Fruit fly (Drosophila melanogaster) whole organism, embryonic: ENCODE results near the gene RpS7.

Experiments
- Atf-2 ChIP-seq: fragments of 200-800 bp; sonication (Bioruptor generic); optimal IDR thresholded peaks from 2 replicates; lab custom pipeline; 2016; ENCODE audit warnings: missing biosample characterization, missing genetic modification characterization
- BEAF-32 ChIP-seq: fragments of 200-800 bp; sonication (Bioruptor generic); optimal IDR thresholded peaks from 3 replicates; lab custom pipeline; 2017; ENCODE audit warnings: missing biosample characterization, missing genetic modification characterization, mild to moderate bottlenecking, moderate library complexity, missing genetic modification reagents
- CG10321 ChIP-seq: fragments of 200-800 bp; sonication (Bioruptor generic); IDR thresholded peaks from 2 replicates; pipeline ENCODE4 v1.3.6; 2022; ENCODE audit warnings: missing biosample characterization, missing genetic modification characterization
- CG10654 ChIP-seq: fragments of 200-800 bp; sonication (Bioruptor generic); optimal IDR thresholded peaks from 2 replicates; lab custom pipeline; 2016; ENCODE audit warnings: missing biosample characterization, missing genetic modification characterization
- CG12769 ChIP-seq: fragments of 200-800 bp; sonication (Bioruptor generic); optimal IDR thresholded peaks from 2 replicates; lab custom pipeline; 2019; ENCODE audit warnings: missing biosample characterization, mild to moderate bottlenecking, missing genetic modification characterization, moderate library complexity
- CG12942 ChIP-seq: fragments of 200-800 bp; sonication (Bioruptor generic); optimal IDR thresholded peaks from 3 replicates; lab custom pipeline; 2016; ENCODE audit warnings: missing biosample characterization, missing genetic modification characterization
- CG13123 ChIP-seq: fragments of 200-800 bp; sonication (Bioruptor generic); optimal IDR thresholded peaks from 2 replicates; lab custom pipeline; 2016; ENCODE audit warnings: missing biosample characterization, missing genetic modification characterization
- CG14860 ChIP-seq: fragments of 200-800 bp; sonication (Bioruptor generic); IDR thresholded peaks from 3 replicates; pipeline ENCODE4 v1.3.6; 2022; ENCODE audit warnings: missing biosample characterization, missing genetic modification characterization; ENCODE audit not compliant: partially characterized antibody
- CG15073 ChIP-seq: fragments of 200-800 bp; sonication (Bioruptor generic); optimal IDR thresholded peaks from 2 replicates; lab custom pipeline; 2016; ENCODE audit warnings: missing biosample characterization, missing genetic modification characterization
- CG16813 ChIP-seq: fragments of 200-800 bp; sonication (Bioruptor generic); IDR thresholded peaks from 3 replicates; pipeline ENCODE4 v1.3.6; 2022; ENCODE audit warnings: missing biosample characterization, missing genetic modification characterization; ENCODE audit not compliant: partially characterized antibody
- CG17829 ChIP-seq: fragments of 200-800 bp; optimal IDR thresholded peaks from 2 replicates; lab custom pipeline; 2019; ENCODE audit warnings: missing biosample characterization, mild to moderate bottlenecking, missing genetic modification characterization, moderate library complexity
- CG18011 ChIP-seq: fragments of 200-800 bp; sonication (Bioruptor generic); optimal IDR thresholded peaks from 2 replicates; lab custom pipeline; 2017; ENCODE audit warnings: missing biosample characterization, missing genetic modification characterization, mild to moderate bottlenecking, moderate library complexity, missing genotype
- CG18619 ChIP-seq: fragments of 200-800 bp; sonication (Bioruptor generic); optimal IDR thresholded peaks from 3 replicates; lab custom pipeline; 2017; ENCODE audit warnings: missing biosample characterization, mild to moderate bottlenecking, missing genetic modification characterization
- CG18764 ChIP-seq: fragments of 200-800 bp; sonication (Bioruptor generic); optimal IDR thresholded peaks from 3 replicates; lab custom pipeline; 2016; ENCODE audit warnings: missing biosample characterization, missing genetic modification characterization
- CG31388 ChIP-seq: fragments of 200-800 bp; sonication (Bioruptor generic); optimal IDR thresholded peaks from 2 replicates; lab custom pipeline; 2016; ENCODE audit warnings: missing biosample characterization, missing genetic modification characterization
- CG31441 ChIP-seq: fragments of 200-800 bp; sonication (Bioruptor generic); IDR thresholded peaks from 2 replicates; pipeline ENCODE4 v1.3.6; 2022; ENCODE audit warnings: missing biosample characterization, missing genetic modification characterization
- CG3163 ChIP-seq: fragments of 200-800 bp; sonication (Bioruptor generic); optimal IDR thresholded peaks from 3 replicates; lab custom pipeline; 2016; ENCODE audit warnings: missing biosample characterization, missing genetic modification characterization
- CG32767 ChIP-seq: fragments of 200-800 bp; sonication (Bioruptor generic); IDR thresholded peaks from 2 replicates; pipeline ENCODE4 v1.3.6; 2022; ENCODE audit warnings: missing biosample characterization, missing genetic modification characterization
- CG4404 ChIP-seq: fragments of 200-800 bp; sonication (Bioruptor generic); IDR thresholded peaks from 2 replicates; pipeline ENCODE4 v1.3.6; 2022; ENCODE audit warnings: missing biosample characterization, missing genetic modification characterization
- CG8281 ChIP-seq: fragments of 200-800 bp; sonication (Bioruptor generic); optimal IDR thresholded peaks from 2 replicates; lab custom pipeline; 2018; ENCODE audit warnings: missing biosample characterization, mild to moderate bottlenecking, missing genetic modification characterization, moderate library complexity
- CrebB ChIP-seq: fragments of 200-800 bp; sonication (Bioruptor generic); optimal IDR thresholded peaks from 3 replicates; lab custom pipeline; 2018; ENCODE audit warnings: missing biosample characterization, mild to moderate bottlenecking, missing genetic modification characterization
- Doc2 ChIP-seq: fragments of 200-800 bp; sonication (Bioruptor generic); IDR thresholded peaks from 2 replicates; pipeline ENCODE4 v1.3.6; 2022; ENCODE audit warnings: missing biosample characterization, missing genetic modification characterization
- H15 ChIP-seq: fragments of 200-800 bp; sonication (Bioruptor generic); IDR thresholded peaks from 3 replicates; pipeline ENCODE4 v1.3.6; 2022; ENCODE audit warnings: missing biosample characterization, missing genetic modification characterization
- HLH3B ChIP-seq: fragments of 200-800 bp; sonication (Bioruptor generic); IDR thresholded peaks from 2 replicates; pipeline ENCODE4 v1.3.6; 2022; ENCODE audit warnings: missing biosample characterization, missing genetic modification characterization
- HLH4C ChIP-seq: fragments of 200-800 bp; sonication (Bioruptor generic); IDR thresholded peaks from 3 replicates; pipeline ENCODE4 v1.3.6; 2022; ENCODE audit warnings: missing biosample characterization, missing genetic modification characterization; ENCODE audit not compliant: partially characterized antibody
- Hey ChIP-seq: fragments of 200-800 bp; sonication (Bioruptor generic); optimal IDR thresholded peaks from 3 replicates; lab custom pipeline; 2018; ENCODE audit warnings: missing biosample characterization, mild to moderate bottlenecking, missing genetic modification characterization
- Hr78 ChIP-seq, 2 experiments: fragments of 200-800 bp in 1 of 2; fragments of >200 bp in 1 of 2; sonication (Bioruptor generic) in 1 of 2; optimal IDR thresholded peaks; 2 replicates each; lab custom pipeline; 2017 to 2019; ENCODE audit warnings: missing biosample characterization in 2 of 2, missing genetic modification characterization in 2 of 2, mild to moderate bottlenecking in 1 of 2, moderate library complexity in 1 of 2
- Lhr ChIP-seq: fragments of 200-800 bp; sonication (Bioruptor generic); optimal IDR thresholded peaks from 3 replicates; lab custom pipeline; 2017; ENCODE audit warnings: mild to moderate bottlenecking, missing biosample characterization, missing genetic modification reagents, missing genetic modification characterization
- Oli ChIP-seq: fragments of 200-800 bp; sonication (Bioruptor generic); optimal IDR thresholded peaks from 2 replicates; lab custom pipeline; 2018; ENCODE audit warnings: missing biosample characterization, mild to moderate bottlenecking, missing genetic modification characterization, moderate library complexity
- TFAM ChIP-seq: fragments of 200-800 bp; sonication (Bioruptor generic); optimal IDR thresholded peaks from 2 replicates; lab custom pipeline; 2017; ENCODE audit warnings: missing biosample characterization, missing genetic modification characterization, inconsistent platforms
- ara ChIP-seq: fragments of 200-800 bp; sonication (Bioruptor generic); IDR thresholded peaks from 2 replicates; pipeline ENCODE4 v1.3.6; 2022; ENCODE audit warnings: missing biosample characterization, missing genetic modification characterization
- esg ChIP-seq: fragments of 200-800 bp; sonication (Bioruptor generic); conservative IDR thresholded peaks from 2 replicates; pipeline ENCODE4 v1.3.6; 2022; ENCODE audit warnings: missing biosample characterization, missing genetic modification characterization
- exex ChIP-seq: fragments of 200-800 bp; sonication (Bioruptor generic); optimal IDR thresholded peaks from 4 replicates; lab custom pipeline; 2018; ENCODE audit warnings: missing biosample characterization, mild to moderate bottlenecking, missing genetic modification characterization, moderate library complexity
- fd64A ChIP-seq: fragments of 200-800 bp; sonication (Bioruptor generic); optimal IDR thresholded peaks from 3 replicates; lab custom pipeline; 2018; ENCODE audit warnings: missing biosample characterization, mild to moderate bottlenecking, missing genetic modification characterization
- gce ChIP-seq: fragments of 200-800 bp; sonication (Bioruptor generic); IDR thresholded peaks from 3 replicates; pipeline ENCODE4 v1.3.6; 2022; ENCODE audit warnings: missing biosample characterization, missing genetic modification characterization
- grau ChIP-seq: fragments of 200-800 bp; optimal IDR thresholded peaks from 3 replicates; lab custom pipeline; 2019; ENCODE audit warnings: missing biosample characterization, mild to moderate bottlenecking, missing genetic modification characterization, moderate library complexity
- lbe ChIP-seq: fragments of 200-800 bp; sonication (Bioruptor generic); optimal IDR thresholded peaks from 2 replicates; lab custom pipeline; 2016; ENCODE audit warnings: missing biosample characterization, mild to moderate bottlenecking, missing genetic modification characterization
- mirr ChIP-seq: fragments of 200-800 bp; sonication (Bioruptor generic); optimal IDR thresholded peaks from 3 replicates; lab custom pipeline; 2018; ENCODE audit warnings: missing biosample characterization, mild to moderate bottlenecking, missing genetic modification characterization
- onecut ChIP-seq: fragments of 200-800 bp; sonication (Bioruptor generic); IDR thresholded peaks from 2 replicates; pipeline ENCODE4 v1.3.6; 2022; ENCODE audit warnings: missing biosample characterization, missing genetic modification characterization
- pan ChIP-seq, 4 experiments: fragments of >200 bp in 3 of 4; fragments of 200-800 bp in 1 of 4; sonication (Bioruptor generic) in 1 of 4; optimal IDR thresholded peaks in 3 of 4; IDR thresholded peaks in 1 of 4; 2 replicates each; pipeline versions ENCODE4 v1.3.6 to Lab custom; 2017 to 2022; ENCODE audit warnings: missing biosample characterization in 2 of 4, missing genetic modification characterization in 2 of 4, mixed read lengths in 1 of 4
- phol ChIP-seq: fragments of 200-800 bp; sonication (Bioruptor generic); optimal IDR thresholded peaks from 3 replicates; lab custom pipeline; 2018; ENCODE audit warnings: missing biosample characterization, mild to moderate bottlenecking, missing genetic modification characterization, moderate library complexity
- pita ChIP-seq: fragments of 200-800 bp; sonication (Bioruptor generic); optimal IDR thresholded peaks from 2 replicates; lab custom pipeline; 2017; ENCODE audit warnings: missing biosample characterization, mild to moderate bottlenecking, missing genetic modification characterization
- rib ChIP-seq: fragments of 200-800 bp; sonication (Bioruptor generic); IDR thresholded peaks from 2 replicates; pipeline ENCODE4 v1.3.6; 2022; ENCODE audit warnings: missing biosample characterization, missing genetic modification characterization
- sc ChIP-seq, 3 experiments: fragments of >200 bp in 2 of 3; fragments of 200-800 bp in 1 of 3; sonication (Bioruptor generic) in 1 of 3; optimal IDR thresholded peaks; 2 replicates in 2 of 3; 3 replicates in 1 of 3; lab custom pipeline; 2017; ENCODE audit warnings: mild to moderate bottlenecking in 1 of 3, missing biosample characterization in 1 of 3, missing genetic modification characterization in 1 of 3, missing genetic modification reagents in 1 of 3
- tio ChIP-seq: fragments of 200-800 bp; sonication (Bioruptor generic); optimal IDR thresholded peaks from 2 replicates; lab custom pipeline; 2017; ENCODE audit warnings: missing biosample characterization, missing genetic modification characterization, inconsistent platforms
- vnd ChIP-seq: fragments of 200-800 bp; sonication (Bioruptor generic); IDR thresholded peaks from 3 replicates; pipeline ENCODE4 v1.3.6; 2022; ENCODE audit warnings: missing biosample characterization, missing genetic modification characterization; ENCODE audit not compliant: partially characterized antibody

The RpS7 gene

dm6 chr3R:30170671-30171667 is 37.9 kb downstream of the RpS7 start, which contains the start of gene Rsod (continued):
- TF ChIP-seq Atf-2 (GFP tag; lab: Kevin White, UChicago): no peak
- TF ChIP-seq H15 (GFP tag; lab: Robert Waterston, UW): peak; percentile 79
- peak; percentile 56 for TF ChIP-seq Oli
- no peak for TF ChIP-seq CG16813 (GFP tag; lab: Robert Waterston, UW)
- peak; percentile 31 for TF ChIP-seq CG17829 (tag; lab: Kevin White, UChicago)
- TF ChIP-seq CG8281: no peak
- TF ChIP-seq CG14860: no peak
- TF ChIP-seq gce (GFP tag; lab: Robert Waterston, UW): peak; percentile 82
- no peak for TF ChIP-seq CG18011 (GFP tag; lab: Kevin White, UChicago)
- peak; percentile 66 for TF ChIP-seq onecut (GFP tag; lab: Robert Waterston, UW)
- TF ChIP-seq CG31388 (GFP tag; lab: Kevin White, UChicago): no peak
- peak in 1 of 2 experiments; percentile 27 for TF ChIP-seq Hr78 (GFP tag; optimal IDR thresholded peaks at IDR 0.05; lab: Kevin White, UChicago)
- TF ChIP-seq CG32767 (GFP tag; lab: Robert Waterston, UW): peak; percentile 38; the same call in 1 of the 2 replicates
- TF ChIP-seq BEAF-32 (GFP tag; lab: Kevin White, UChicago): no peak
- no peak for TF ChIP-seq pan (optimal IDR thresholded peaks at IDR 0.05; lab: Kevin White, UChicago)
- peak in 1 of 2 experiments; percentile 86 for TF ChIP-seq pan (GFP tag; optimal IDR thresholded peaks at IDR 0.05 in 1 of 2, IDR thresholded peaks at IDR 0.05 in 1 of 2)
- TF ChIP-seq Lhr (GFP tag; lab: Kevin White, UChicago): peak; percentile 16
- TF ChIP-seq pita (GFP tag; lab: Kevin White, UChicago): no peak
- TF ChIP-seq esg (GFP tag; lab: Robert Waterston, UW): peak; percentile 74
- TF ChIP-seq TFAM (GFP tag; lab: Kevin White, UChicago): no peak
- TF ChIP-seq CG15073: no peak
- no peak for TF ChIP-seq Hey (tag; lab: Kevin White, UChicago)
- no peak for TF ChIP-seq CrebB (tag; lab: Kevin White, UChicago)
- TF ChIP-seq CG13123 (GFP tag; lab: Kevin White, UChicago): no peak
- peak; percentile 80 for TF ChIP-seq HLH3B (GFP tag; lab: Robert Waterston, UW)
- TF ChIP-seq exex: no peak
- peak; percentile 52 for TF ChIP-seq CG31441
- TF ChIP-seq lbe: no peak
- peak; percentile 15 for TF ChIP-seq tio (GFP tag; lab: Kevin White, UChicago)
- peak; percentile 40 for TF ChIP-seq CG10654 (GFP tag; lab: Kevin White, UChicago)
- TF ChIP-seq CG18764 (GFP tag; lab: Kevin White, UChicago): no peak
- no peak for TF ChIP-seq vnd (GFP tag; lab: Robert Waterston, UW)
- TF ChIP-seq CG10321 (GFP tag; lab: Robert Waterston, UW): no peak
- peak; percentile 65 for TF ChIP-seq CG12769
- peak; percentile 36 for TF ChIP-seq fd64A (GFP tag; lab: Kevin White, UChicago)
- no peak for TF ChIP-seq CG4404 (GFP tag; lab: Robert Waterston, UW)
- TF ChIP-seq mirr (GFP tag; lab: Kevin White, UChicago): no peak
- TF ChIP-seq CG3163 (GFP tag; lab: Kevin White, UChicago): no peak
- TF ChIP-seq phol (tag; lab: Kevin White, UChicago): peak; percentile 56
- peak; percentile 76 for TF ChIP-seq ara (GFP tag; lab: Robert Waterston, UW)
- no peak for TF ChIP-seq rib (GFP tag; lab: Robert Waterston, UW)
- no peak for TF ChIP-seq Doc2 (GFP tag; lab: Robert Waterston, UW)
- no peak for TF ChIP-seq sc (optimal IDR thresholded peaks at IDR 0.05; lab: Kevin White, UChicago)
- peak; percentile 50 for TF ChIP-seq sc (GFP tag; optimal IDR thresholded peaks at IDR 0.05; lab: Kevin White, UChicago)
- no peak for TF ChIP-seq CG12942
- peak; percentile 43 for TF ChIP-seq grau (tag; lab: Kevin White, UChicago)
- 0 out of 3 replicates have a peak, but pooled peaks have one; percentile 14 for TF ChIP-seq HLH4C (GFP tag; lab: Robert Waterston, UW)
- no peak for TF ChIP-seq CG18619 (GFP tag; lab: Kevin White, UChicago)
